Fruit fly (Drosophila melanogaster) whole organism, prepupa: ENCODE measurements around the gene CG3091.
A peak's percentile ranks its signal among the peaks of the same experiment; 100 is the strongest.

Experiments
- Blimp-1 ChIP-seq: fragments of 200-800 bp; sonication (Bioruptor generic); optimal IDR thresholded peaks from 3 replicates; lab custom pipeline; 2017; ENCODE audit warnings: missing biosample characterization, missing genetic modification characterization, mild to moderate bottlenecking, moderate library complexity, missing genetic modification reagents
- CG10631 ChIP-seq: fragments of 200-800 bp; sonication (Bioruptor generic); optimal IDR thresholded peaks from 2 replicates; lab custom pipeline; 2016; ENCODE audit warnings: missing biosample characterization, missing genetic modification characterization
- CG10669 ChIP-seq: fragments of 200-800 bp; sonication (Bioruptor generic); optimal IDR thresholded peaks from 3 replicates; lab custom pipeline; 2018; ENCODE audit warnings: missing biosample characterization, mild to moderate bottlenecking, missing genetic modification characterization, moderate library complexity
- CG11294 ChIP-seq: fragments of 200-800 bp; sonication (Bioruptor generic); IDR thresholded peaks from 2 replicates; pipeline ENCODE4 v1.3.6; 2022; ENCODE audit warnings: missing biosample characterization, missing genetic modification characterization
- CG15336 ChIP-seq: fragments of 200-800 bp; sonication (Bioruptor generic); IDR thresholded peaks from 2 replicates; pipeline ENCODE4 v1.3.6; 2022; ENCODE audit warnings: missing biosample characterization, missing genetic modification characterization
- CG1621 ChIP-seq: fragments of 200-800 bp; sonication (Bioruptor generic); optimal IDR thresholded peaks from 3 replicates; lab custom pipeline; 2018; ENCODE audit warnings: missing biosample characterization, mild to moderate bottlenecking, missing genetic modification characterization
- CG16779 ChIP-seq: fragments of 200-800 bp; sonication (Bioruptor generic); optimal IDR thresholded peaks from 3 replicates; lab custom pipeline; 2017; ENCODE audit warnings: missing biosample characterization, mild to moderate bottlenecking, missing genetic modification characterization
- CG3032 ChIP-seq: fragments of 200-800 bp; optimal IDR thresholded peaks from 2 replicates; lab custom pipeline; 2019; ENCODE audit warnings: missing biosample characterization, mild to moderate bottlenecking, missing genetic modification characterization, moderate library complexity
- CG32006 ChIP-seq: fragments of 200-800 bp; sonication (Bioruptor generic); optimal IDR thresholded peaks from 3 replicates; lab custom pipeline; 2017; ENCODE audit warnings: missing biosample characterization, mild to moderate bottlenecking, missing genetic modification characterization
- CG34406 ChIP-seq: fragments of 200-800 bp; sonication (Bioruptor generic); optimal IDR thresholded peaks from 3 replicates; lab custom pipeline; 2016; ENCODE audit warnings: missing biosample characterization, missing genetic modification characterization
- CG3919 ChIP-seq: fragments of 200-800 bp; sonication (Bioruptor generic); optimal IDR thresholded peaks from 3 replicates; lab custom pipeline; 2016; ENCODE audit warnings: missing biosample characterization, missing genetic modification characterization
- CG4318 ChIP-seq: fragments of 200-800 bp; sonication (Bioruptor generic); optimal IDR thresholded peaks from 3 replicates; lab custom pipeline; 2017; ENCODE audit warnings: missing biosample characterization, mild to moderate bottlenecking, missing genetic modification characterization
- CG6163 ChIP-seq: fragments of 200-800 bp; sonication (Bioruptor generic); IDR thresholded peaks from 3 replicates; pipeline ENCODE4 v1.3.6; 2022; ENCODE audit warnings: missing biosample characterization, missing genetic modification characterization
- CG6276 ChIP-seq: fragments of 200-800 bp; sonication (Bioruptor generic); optimal IDR thresholded peaks from 2 replicates; lab custom pipeline; 2017; ENCODE audit warnings: missing biosample characterization, mild to moderate bottlenecking, missing genetic modification characterization
- CG6792 ChIP-seq: fragments of 200-800 bp; sonication (Bioruptor generic); optimal IDR thresholded peaks from 3 replicates; lab custom pipeline; 2016; ENCODE audit warnings: missing biosample characterization, missing genetic modification characterization
- CG6808 ChIP-seq: fragments of 200-800 bp; sonication (Bioruptor generic); optimal IDR thresholded peaks from 3 replicates; lab custom pipeline; 2017; ENCODE audit warnings: missing biosample characterization, missing genetic modification characterization, mild to moderate bottlenecking, moderate library complexity, missing genetic modification reagents
- CG7368 ChIP-seq: fragments of 200-800 bp; sonication (Bioruptor generic); optimal IDR thresholded peaks from 3 replicates; lab custom pipeline; 2016; ENCODE audit warnings: missing biosample characterization, missing genetic modification characterization
- CG8319 ChIP-seq: fragments of 200-800 bp; sonication (Bioruptor generic); optimal IDR thresholded peaks from 3 replicates; lab custom pipeline; 2016; ENCODE audit warnings: missing biosample characterization, missing genetic modification characterization
- CG8632 ChIP-seq: fragments of 200-800 bp; sonication (Bioruptor generic); optimal IDR thresholded peaks from 3 replicates; lab custom pipeline; 2016; ENCODE audit warnings: missing biosample characterization, missing genetic modification characterization
- CG9139 ChIP-seq: fragments of 200-800 bp; sonication (Bioruptor generic); optimal IDR thresholded peaks from 3 replicates; lab custom pipeline; 2017; ENCODE audit warnings: missing biosample characterization, mild to moderate bottlenecking, missing genetic modification characterization
- Eip75B ChIP-seq: fragments of 200-800 bp; sonication (Bioruptor generic); optimal IDR thresholded peaks from 3 replicates; lab custom pipeline; 2016; ENCODE audit warnings: missing biosample characterization, missing genetic modification characterization
- Eip78C ChIP-seq: fragments of 200-800 bp; sonication (Bioruptor generic); peaks from one replicate; lab custom pipeline; 2016; ENCODE audit warnings: missing biosample characterization, missing genetic modification characterization
- Eip93F ChIP-seq: fragments of 200-800 bp; sonication (Bioruptor generic); optimal IDR thresholded peaks from 2 replicates; lab custom pipeline; 2016; ENCODE audit warnings: missing biosample characterization, mild to moderate bottlenecking, missing genetic modification characterization
- Hr38 ChIP-seq: sonication (Bioruptor generic); optimal IDR thresholded peaks from 2 replicates; lab custom pipeline; 2016; ENCODE audit warnings: missing biosample characterization, missing genetic modification characterization
- Hr39 ChIP-seq: fragments of 200-800 bp; sonication (Bioruptor generic); optimal IDR thresholded peaks from 2 replicates; lab custom pipeline; 2016; ENCODE audit warnings: missing biosample characterization, missing genetic modification characterization
- Met ChIP-seq: fragments of 200-800 bp; sonication (Bioruptor generic); optimal IDR thresholded peaks from 3 replicates; lab custom pipeline; 2016; ENCODE audit warnings: missing biosample characterization, missing genetic modification characterization
- OdsH ChIP-seq: fragments of 200-800 bp; sonication (Bioruptor generic); optimal IDR thresholded peaks from 3 replicates; lab custom pipeline; 2016; ENCODE audit warnings: missing biosample characterization, missing genetic modification characterization
- Smox ChIP-seq: fragments of 200-800 bp; sonication (Bioruptor generic); optimal IDR thresholded peaks from 3 replicates; lab custom pipeline; 2016; ENCODE audit warnings: missing biosample characterization, missing genetic modification characterization
- Sox102F ChIP-seq: fragments of 200-800 bp; sonication (Bioruptor generic); optimal IDR thresholded peaks from 2 replicates; lab custom pipeline; 2016; ENCODE audit warnings: missing biosample characterization, mild to moderate bottlenecking, missing genetic modification characterization
- Sox14 ChIP-seq: fragments of 200-800 bp; sonication (Bioruptor generic); optimal IDR thresholded peaks from 3 replicates; lab custom pipeline; 2016; ENCODE audit warnings: missing biosample characterization, missing genetic modification characterization
- achi ChIP-seq: fragments of 200-800 bp; sonication (Bioruptor generic); optimal IDR thresholded peaks from 3 replicates; lab custom pipeline; 2016; ENCODE audit warnings: missing biosample characterization, missing genetic modification characterization
- acj6 ChIP-seq: fragments of 200-800 bp; sonication (Bioruptor generic); optimal IDR thresholded peaks from 3 replicates; lab custom pipeline; 2016; ENCODE audit warnings: missing biosample characterization, missing genetic modification characterization
- cyc ChIP-seq: fragments of 200-800 bp; sonication (Bioruptor generic); optimal IDR thresholded peaks from 3 replicates; lab custom pipeline; 2016; ENCODE audit warnings: missing biosample characterization, missing genetic modification characterization
- eg ChIP-seq: fragments of 200-800 bp; sonication (Bioruptor generic); IDR thresholded peaks from 3 replicates; pipeline ENCODE4 v1.3.6; 2022; ENCODE audit warnings: missing biosample characterization, missing genetic modification characterization
- esn ChIP-seq: fragments of 200-800 bp; sonication (Bioruptor generic); optimal IDR thresholded peaks from 2 replicates; lab custom pipeline; 2016; ENCODE audit warnings: missing biosample characterization, mild to moderate bottlenecking, missing genetic modification characterization, moderate library complexity
- fd59A ChIP-seq: fragments of 200-800 bp; sonication (Bioruptor generic); optimal IDR thresholded peaks from 2 replicates; lab custom pipeline; 2017; ENCODE audit warnings: missing biosample characterization, mild to moderate bottlenecking, missing genetic modification characterization, missing genetic modification reagents
- fd85E ChIP-seq: fragments of 200-800 bp; sonication (Bioruptor generic); optimal IDR thresholded peaks from 3 replicates; lab custom pipeline; 2016; ENCODE audit warnings: missing biosample characterization, missing genetic modification characterization
- fkh ChIP-seq: fragments of 200-800 bp; sonication (Bioruptor generic); optimal IDR thresholded peaks from 3 replicates; lab custom pipeline; 2017; ENCODE audit warnings: missing biosample characterization, mild to moderate bottlenecking, missing genetic modification characterization, moderate library complexity
- lz ChIP-seq: fragments of 200-800 bp; sonication (Bioruptor generic); optimal IDR thresholded peaks from 3 replicates; lab custom pipeline; 2016; ENCODE audit warnings: missing biosample characterization, missing genetic modification characterization
- pdm3 ChIP-seq: fragments of 200-800 bp; sonication (Bioruptor generic); optimal IDR thresholded peaks from 3 replicates; lab custom pipeline; 2016; ENCODE audit warnings: missing biosample characterization, missing genetic modification characterization
- salr ChIP-seq, 2 experiments: fragments of 200-800 bp; sonication (Bioruptor generic); optimal IDR thresholded peaks; 3 replicates each; lab custom pipeline; 2016 to 2018; ENCODE audit warnings: missing biosample characterization in 2 of 2, missing genetic modification characterization in 2 of 2, mild to moderate bottlenecking in 1 of 2
- spab ChIP-seq: fragments of 200-800 bp; sonication (Bioruptor generic); optimal IDR thresholded peaks from 2 replicates; lab custom pipeline; 2017; ENCODE audit warnings: missing biosample characterization, mild to moderate bottlenecking, missing genetic modification characterization, missing genetic modification reagents
- ss ChIP-seq, 2 experiments: fragments of 200-800 bp; sonication (Bioruptor generic); optimal IDR thresholded peaks; 2 replicates in 1 of 2; 3 replicates in 1 of 2; lab custom pipeline; 2017 to 2018; ENCODE audit warnings: mild to moderate bottlenecking in 2 of 2, missing biosample characterization in 2 of 2, missing genetic modification characterization in 2 of 2, moderate library complexity in 1 of 2
- svp ChIP-seq: fragments of 200-800 bp; sonication (Bioruptor generic); peaks from one replicate; lab custom pipeline; 2016; ENCODE audit warnings: missing biosample characterization, missing genetic modification characterization
- topi ChIP-seq: fragments of 200-800 bp; sonication (Bioruptor generic); optimal IDR thresholded peaks from 3 replicates; lab custom pipeline; 2016; ENCODE audit warnings: missing biosample characterization, missing genetic modification characterization

Gene CG3091

DNA sequence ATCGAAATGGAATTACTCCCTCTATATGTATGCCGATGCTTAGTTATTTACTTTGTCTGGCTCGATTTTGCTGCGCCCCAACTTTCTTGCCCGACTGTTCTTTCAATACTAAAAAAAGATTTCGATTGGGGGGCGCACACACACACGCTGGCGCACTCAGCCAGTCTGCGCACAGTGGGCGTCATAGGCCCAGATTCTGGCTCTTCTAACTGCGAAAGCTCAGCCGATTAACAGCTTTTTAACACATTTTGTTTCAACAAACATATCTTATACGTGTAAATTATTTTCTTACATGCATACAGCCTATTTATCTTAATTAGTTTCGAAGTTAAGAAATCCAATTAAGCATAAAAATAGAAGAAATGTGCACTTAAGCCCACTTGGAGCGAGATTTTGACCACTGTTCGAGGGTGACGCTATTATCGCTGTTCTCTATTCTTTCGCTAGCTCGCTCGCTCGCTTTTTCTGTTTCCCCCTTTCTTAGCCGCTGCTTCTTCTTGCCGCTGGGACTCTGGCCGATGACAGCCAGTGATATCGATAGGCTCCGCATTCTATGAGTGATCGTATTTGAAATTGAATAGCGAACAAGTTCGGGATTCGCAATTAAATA, 31.7 kb downstream of the CG3091 start, which contains the start of gene Vinc (continued):
- TF ChIP-seq spab (GFP tag; lab: Kevin White, UChicago) (peak; percentile 87), Blimp-1 (peak; percentile 71), eg (GFP tag; lab: Robert Waterston, UW) (peak; percentile 86), CG6792 (GFP tag; lab: Kevin White, UChicago) (peak; percentile 81), cyc (GFP tag; lab: Kevin White, UChicago) (peak; percentile 88), topi (GFP tag; lab: Kevin White, UChicago) (peak; percentile 90), Met (GFP tag; lab: Kevin White, UChicago) (peak; percentile 92), Hr38 (GFP tag; lab: Kevin White, UChicago) (no peak), CG34406 (peak; percentile 73), CG11294 (GFP tag; lab: Robert Waterston, UW) (peak; percentile 66; the same call in 1 of the 2 replicates), CG9139 (GFP tag; lab: Kevin White, UChicago) (peak; percentile 75), CG6163 (GFP tag; lab: Robert Waterston, UW) (peak; percentile 84), CG10669 (GFP tag; lab: Kevin White, UChicago) (peak; percentile 93), CG3032 (tag; lab: Kevin White, UChicago) (peak; percentile 92), CG8632 (GFP tag; lab: Kevin White, UChicago) (peak; percentile 84), Eip93F (GFP tag; lab: Kevin White, UChicago) (peak; percentile 85), CG1621 (peak; percentile 73), fkh (peak; percentile 95), CG6276 (peak; percentile 91), ss (GFP tag; optimal IDR thresholded peaks at IDR 0.05; lab: Kevin White, UChicago) (peak; percentile 89 to 93), salr (GFP tag; optimal IDR thresholded peaks at IDR 0.05; lab: Kevin White, UChicago) (peak in 1 of 2 experiments; percentile 37), CG4318 (no peak), CG8319 (GFP tag; lab: Kevin White, UChicago) (peak; percentile 85), Hr39 (GFP tag; lab: Kevin White, UChicago) (peak; percentile 79)

DNA sequence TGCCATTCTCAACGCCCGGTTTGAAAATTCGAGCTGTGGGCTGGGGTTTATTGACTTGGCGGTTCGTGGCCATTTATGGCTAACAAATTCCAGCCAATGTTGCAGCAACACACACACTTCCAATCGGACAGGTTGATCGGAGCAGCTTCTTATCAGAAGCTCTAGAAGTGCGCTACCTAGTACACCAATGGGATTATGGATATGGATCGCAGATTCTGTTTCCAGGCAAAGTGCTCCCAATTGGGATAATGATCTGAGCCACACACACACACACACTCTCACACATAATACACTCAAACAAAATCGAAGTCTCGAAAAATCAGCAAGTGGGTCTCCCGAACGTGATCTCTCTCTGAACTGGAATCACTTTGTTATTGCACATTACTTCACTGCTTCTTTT, 32.4 kb downstream of the CG3091 start:
- TF ChIP-seq Hr39 (GFP tag; lab: Kevin White, UChicago) (no peak), CG16779 (tag; lab: Kevin White, UChicago) (no peak), esn (GFP tag; lab: Kevin White, UChicago) (no peak), acj6 (GFP tag; lab: Kevin White, UChicago) (no peak), achi (GFP tag; lab: Kevin White, UChicago) (no peak), Sox102F (GFP tag; lab: Kevin White, UChicago) (no peak), CG4318 (no peak), CG6808 (no peak), ss (GFP tag; optimal IDR thresholded peaks at IDR 0.05; lab: Kevin White, UChicago) (no peak), OdsH (GFP tag; lab: Kevin White, UChicago) (no peak), topi (GFP tag; lab: Kevin White, UChicago) (no peak), CG15336 (GFP tag; lab: Robert Waterston, UW) (no peak), Met (GFP tag; lab: Kevin White, UChicago) (no peak), CG6163 (GFP tag; lab: Robert Waterston, UW) (no peak), pdm3 (GFP tag; lab: Kevin White, UChicago) (no peak), Sox14 (GFP tag; lab: Kevin White, UChicago) (no peak), cyc (GFP tag; lab: Kevin White, UChicago) (no peak), fkh (no peak), CG10631 (no peak), Eip78C (GFP tag; lab: Kevin White, UChicago) (no peak)

DNA sequence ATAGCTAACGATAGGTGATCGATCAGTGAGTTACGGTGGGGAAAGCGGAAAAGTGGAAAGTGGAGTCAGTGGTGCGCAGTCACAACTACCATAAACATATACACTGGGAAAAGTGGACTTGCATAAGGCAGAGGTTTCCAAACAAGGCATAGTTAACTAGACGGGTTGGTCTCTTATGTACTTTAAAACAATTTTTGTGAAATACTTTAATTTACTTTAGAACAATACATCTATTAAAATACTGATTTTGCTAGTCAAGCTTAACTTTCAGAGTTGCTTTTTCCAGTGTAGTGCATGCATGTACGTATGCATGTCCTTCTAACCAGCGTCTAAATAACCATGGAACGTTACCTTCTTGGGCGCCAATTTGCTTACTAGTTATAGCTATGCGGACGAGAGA, 34.1 kb downstream of the CG3091 start:
- TF ChIP-seq fkh: no peak
- TF ChIP-seq svp (GFP tag; lab: Kevin White, UChicago): peak; percentile 66
- TF ChIP-seq Sox102F (GFP tag; lab: Kevin White, UChicago): no peak
- peak; percentile 75 for TF ChIP-seq Eip78C (GFP tag; lab: Kevin White, UChicago)
- TF ChIP-seq CG6163 (GFP tag; lab: Robert Waterston, UW): peak; percentile 58; the same call in 2 of the 3 replicates
- no peak for TF ChIP-seq CG9139 (GFP tag; lab: Kevin White, UChicago)
- no peak for TF ChIP-seq CG8319 (GFP tag; lab: Kevin White, UChicago)
- TF ChIP-seq CG32006 (GFP tag; lab: Kevin White, UChicago): peak; percentile 76
- no peak for TF ChIP-seq lz (GFP tag; lab: Kevin White, UChicago)
- peak; percentile 9 for TF ChIP-seq CG10631
- TF ChIP-seq OdsH (GFP tag; lab: Kevin White, UChicago): peak; percentile 43
- TF ChIP-seq Eip75B (GFP tag; lab: Kevin White, UChicago): no peak
- TF ChIP-seq CG7368 (GFP tag; lab: Kevin White, UChicago): no peak
- TF ChIP-seq achi (GFP tag; lab: Kevin White, UChicago): peak; percentile 23
- TF ChIP-seq fd85E (GFP tag; lab: Kevin White, UChicago): no peak
- peak; percentile 15 for TF ChIP-seq esn (GFP tag; lab: Kevin White, UChicago)
- TF ChIP-seq Sox14 (GFP tag; lab: Kevin White, UChicago): peak; percentile 3
- no peak for TF ChIP-seq Smox (GFP tag; lab: Kevin White, UChicago)
- no peak for TF ChIP-seq CG1621
- peak; percentile 38 for TF ChIP-seq CG3919 (GFP tag; lab: Kevin White, UChicago)
- no peak for TF ChIP-seq CG16779 (tag; lab: Kevin White, UChicago)
- TF ChIP-seq fd59A (GFP tag; lab: Kevin White, UChicago): no peak
- no peak for TF ChIP-seq cyc (GFP tag; lab: Kevin White, UChicago)
